Fruit fly (Drosophila melanogaster) Kc167 (cell line): ENCODE data around the gene CG7766.

ENCODE experiments used
- Sin3A ChIP-seq: fragments of >200 bp; optimal IDR thresholded peaks from 2 replicates; lab custom pipeline; 2018; ENCODE audit warnings: missing external identifiers
- h ChIP-seq: fragments of >200 bp; optimal IDR thresholded peaks from 3 replicates; lab custom pipeline; 2018; ENCODE audit warnings: missing external identifiers
- psq ChIP-seq: fragments of >200 bp; optimal IDR thresholded peaks from 2 replicates; lab custom pipeline; 2017; ENCODE audit warnings: missing external identifiers
- ttk ChIP-seq: sonication (Bioruptor generic); optimal IDR thresholded peaks from 2 replicates; lab custom pipeline; 2017; ENCODE audit warnings: missing external identifiers

- TF ChIP-seq h (lab: Kevin White, UChicago): no peak
- no peak for TF ChIP-seq Sin3A (lab: Kevin White, UChicago)
- no peak for TF ChIP-seq ttk (lab: Kevin White, UChicago)
- TF ChIP-seq psq (lab: Kevin White, UChicago): no peak
These were observed 25.3 kb downstream of the CG7766 start, which contains the start of gene CG44325 for dm6 chrX:9078263-9078662.
